Fruit fly (Drosophila melanogaster): ENCODE data around the gene E23.

The E23 gene

DNA sequence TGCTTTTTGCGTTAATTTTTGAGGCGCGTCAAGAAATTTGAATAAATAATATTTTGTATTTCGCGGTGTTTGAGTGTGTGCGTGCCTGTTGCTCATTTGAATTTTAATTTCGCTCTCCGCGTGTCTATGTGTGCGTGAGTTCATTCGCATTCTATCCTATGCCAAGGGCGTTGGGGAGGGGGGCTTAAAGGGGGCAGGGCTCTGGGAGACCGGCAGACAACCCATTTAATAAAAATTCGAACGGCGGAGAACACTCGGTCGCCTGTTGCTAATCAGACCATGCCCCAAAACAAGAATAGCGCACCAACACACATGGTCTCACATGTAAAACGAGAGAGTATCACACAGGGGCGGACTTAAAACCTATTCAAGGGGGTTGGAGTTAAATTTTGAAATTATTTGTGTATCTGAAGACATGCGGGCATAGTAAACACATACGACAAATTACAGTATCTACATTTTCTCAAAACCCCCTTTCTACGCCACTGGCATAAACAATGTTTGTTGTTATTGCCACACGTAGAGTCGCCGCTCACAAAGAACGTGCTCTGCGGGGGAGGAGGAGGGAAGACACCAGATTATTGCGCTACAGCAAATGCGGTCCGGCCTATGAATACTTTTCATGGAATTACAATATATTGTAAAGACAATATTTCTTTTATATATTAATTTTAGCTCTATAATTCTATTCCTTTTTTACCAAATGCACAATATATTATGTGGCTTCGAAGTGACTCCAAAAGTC is 52.7 kb downstream of the E23 start:
- no peak for TF ChIP-seq Vsx2 (GFP tag; optimal IDR thresholded peaks at IDR 0.05; ENCODE audit: partially characterized antibody)
- TF ChIP-seq foxo (GFP tag; optimal IDR thresholded peaks at IDR 0.05), result peak; percentile 98 to 100
- TF ChIP-seq pan (optimal IDR thresholded peaks at IDR 0.05), result no peak
- peak; percentile 97 for TF ChIP-seq CrebA (GFP tag; optimal IDR thresholded peaks at IDR 0.05; ENCODE audit: borderline replicate concordance)
- TF ChIP-seq Mio (GFP tag; optimal IDR thresholded peaks at IDR 0.05), result peak; percentile 96
- peak; percentile 100 for TF ChIP-seq dmrt93B (GFP tag; optimal IDR thresholded peaks at IDR 0.05)
- peak; percentile 18 for TF ChIP-seq Myc (optimal IDR thresholded peaks at IDR 0.05)
- peak; percentile 99 for TF ChIP-seq CG32264 (GFP tag; optimal IDR thresholded peaks at IDR 0.05)
- peak; percentile 99 for TF ChIP-seq woc (GFP tag; optimal IDR thresholded peaks at IDR 0.05)
- TF ChIP-seq h (GFP tag; optimal IDR thresholded peaks at IDR 0.05), result peak; percentile 100
- no peak for TF ChIP-seq Hr78 (GFP tag; optimal IDR thresholded peaks at IDR 0.05)
- TF ChIP-seq tai (GFP tag; optimal IDR thresholded peaks at IDR 0.05), result peak; percentile 99
- TF ChIP-seq sv (GFP tag; optimal IDR thresholded peaks at IDR 0.05), result peak; percentile 100
- TF ChIP-seq usp (GFP tag; optimal IDR thresholded peaks at IDR 0.05), result peak; percentile 60
- peak; percentile 99 for TF ChIP-seq psq (GFP tag; optimal IDR thresholded peaks at IDR 0.05)
- peak; percentile 100 for TF ChIP-seq HLH106 (tag; optimal IDR thresholded peaks at IDR 0.05)
- peak; percentile 96 for TF ChIP-seq Dfd (GFP tag; optimal IDR thresholded peaks at IDR 0.05)
- TF ChIP-seq rgr (GFP tag; optimal IDR thresholded peaks at IDR 0.05), result peak; percentile 100
- TF ChIP-seq Jra (GFP tag; optimal IDR thresholded peaks at IDR 0.05), result peak; percentile 99
- peak; percentile 99 for TF ChIP-seq sage (GFP tag; optimal IDR thresholded peaks at IDR 0.05)
- no peak for TF ChIP-seq lola (GFP tag; optimal IDR thresholded peaks at IDR 0.05)
- peak; percentile 99 for TF ChIP-seq Hnf4 (GFP tag; optimal IDR thresholded peaks at IDR 0.05)
- TF ChIP-seq GATAd (GFP tag; optimal IDR thresholded peaks at IDR 0.05), result peak; percentile 98
- TF ChIP-seq br (GFP tag; optimal IDR thresholded peaks at IDR 0.05), result peak; percentile 100
- TF ChIP-seq CG9705 (GFP tag; optimal IDR thresholded peaks at IDR 0.05), result peak; percentile 100
- TF ChIP-seq jim (GFP tag; optimal IDR thresholded peaks at IDR 0.05), result peak; percentile 96
- TF ChIP-seq Sp1 (GFP tag; optimal IDR thresholded peaks at IDR 0.05), result peak; percentile 100
- peak; percentile 5 for TF ChIP-seq N (GFP tag; optimal IDR thresholded peaks at IDR 0.05)
- peak; percentile 100 for TF ChIP-seq ey (GFP tag; optimal IDR thresholded peaks at IDR 0.05)
- peak; percentile 99 for TF ChIP-seq Hr83 (GFP tag; optimal IDR thresholded peaks at IDR 0.05; ENCODE audit: poor library complexity, severe bottlenecking)
- TF ChIP-seq brk (GFP tag; optimal IDR thresholded peaks at IDR 0.05), result peak; percentile 97
- TF ChIP-seq Rel (GFP tag; optimal IDR thresholded peaks at IDR 0.05), result peak; percentile 98
- peak; percentile 96 for TF ChIP-seq Rel (tag; optimal IDR thresholded peaks at IDR 0.05)
- TF ChIP-seq dsf (GFP tag; optimal IDR thresholded peaks at IDR 0.05; ENCODE audit: borderline replicate concordance), result peak; percentile 97
- peak in 1 of 2 experiments; percentile 7 for TF ChIP-seq dl (GFP tag; optimal IDR thresholded peaks at IDR 0.05; ENCODE audit: insufficient read depth in 1 of 2, partially characterized antibody in 2 of 2)
- peak; percentile 100 for TF ChIP-seq fru (GFP tag; optimal IDR thresholded peaks at IDR 0.05)
- TF ChIP-seq Abd-B (GFP tag; optimal IDR thresholded peaks at IDR 0.05), result no peak
- TF ChIP-seq OdsH (GFP tag; optimal IDR thresholded peaks at IDR 0.05), result peak; percentile 100
- TF ChIP-seq Dif (GFP tag; optimal IDR thresholded peaks at IDR 0.05; ENCODE audit: partially characterized antibody), result peak; percentile 39

- TF ChIP-seq brk (GFP tag; optimal IDR thresholded peaks at IDR 0.05), result no peak
- no peak for TF ChIP-seq sage (GFP tag; optimal IDR thresholded peaks at IDR 0.05)
- no peak for TF ChIP-seq woc (GFP tag; optimal IDR thresholded peaks at IDR 0.05)
- TF ChIP-seq usp (GFP tag; optimal IDR thresholded peaks at IDR 0.05), result no peak
- no peak for TF ChIP-seq fru (GFP tag; optimal IDR thresholded peaks at IDR 0.05)
- TF ChIP-seq Hnf4 (GFP tag; optimal IDR thresholded peaks at IDR 0.05), result no peak
- no peak for TF ChIP-seq Myc (optimal IDR thresholded peaks at IDR 0.05)
These were observed 53.6 kb downstream of the E23 start for dm6 chr2L:3301058-3301457.
